Fruit fly (Drosophila melanogaster): ENCODE data around the gene CG7215.

Gene CG7215

dm6 chr3R:18196991-18197801 lies 30.1 kb upstream of the CG7215 start (continued):
- TF ChIP-seq Sry-β (GFP tag; optimal IDR thresholded peaks at IDR 0.05), result no peak
- TF ChIP-seq disco-r (GFP tag; optimal IDR thresholded peaks at IDR 0.05), result no peak
- no peak for TF ChIP-seq ham (GFP tag; IDR thresholded peaks at IDR 0.05)
- no peak for TF ChIP-seq CG2889 (GFP tag; IDR thresholded peaks at IDR 0.05)
- peak; percentile 13 for TF ChIP-seq CG2875 (GFP tag; optimal IDR thresholded peaks at IDR 0.05)
- peak; percentile 58 for TF ChIP-seq PHDP (tag; optimal IDR thresholded peaks at IDR 0.05)
- TF ChIP-seq croc (GFP tag; conservative IDR thresholded peaks at IDR 0.05), result no peak
- no peak for TF ChIP-seq CG42726 (GFP tag; IDR thresholded peaks at IDR 0.05; ENCODE audit: partially characterized antibody)
- TF ChIP-seq CG15601 (tag; optimal IDR thresholded peaks at IDR 0.05), result peak; percentile 55
- TF ChIP-seq CG12071 (GFP tag; optimal IDR thresholded peaks at IDR 0.05), result no peak
- TF ChIP-seq CG10462 (GFP tag; optimal IDR thresholded peaks at IDR 0.05), result peak; percentile 4
- peak; percentile 77 for TF ChIP-seq CG30403 (GFP tag; optimal IDR thresholded peaks at IDR 0.05)
- TF ChIP-seq CG4820 (GFP tag; optimal IDR thresholded peaks at IDR 0.05), result no peak
- no peak for TF ChIP-seq B-H1 (GFP tag; IDR thresholded peaks at IDR 0.05)
- TF ChIP-seq ac (GFP tag; optimal IDR thresholded peaks at IDR 0.05), result no peak
- TF ChIP-seq CG18764 (GFP tag; optimal IDR thresholded peaks at IDR 0.05), result no peak
- no peak for TF ChIP-seq wdn (GFP tag; IDR thresholded peaks at IDR 0.05)
- peak; percentile 76 for TF ChIP-seq grau (tag; optimal IDR thresholded peaks at IDR 0.05)
- peak; percentile 52 for TF ChIP-seq tin (GFP tag; optimal IDR thresholded peaks at IDR 0.05)
- TF ChIP-seq dan (GFP tag; IDR thresholded peaks at IDR 0.05), result no peak
- no peak for TF ChIP-seq CG4404 (GFP tag; IDR thresholded peaks at IDR 0.05)
- no peak for TF ChIP-seq rib (GFP tag; IDR thresholded peaks at IDR 0.05)
- no peak for TF ChIP-seq CG9932 (GFP tag; IDR thresholded peaks at IDR 0.05)
- peak in 1 of 2 experiments; percentile 36 for TF ChIP-seq chif (GFP tag; optimal IDR thresholded peaks at IDR 0.05)
- TF ChIP-seq CG18599 (GFP tag; optimal IDR thresholded peaks at IDR 0.05), result peak; percentile 71
- peak; percentile 5 for TF ChIP-seq CG8281 (tag; optimal IDR thresholded peaks at IDR 0.05)
- peak; percentile 52 for TF ChIP-seq D19A (tag; optimal IDR thresholded peaks at IDR 0.05)
- TF ChIP-seq H15 (GFP tag; IDR thresholded peaks at IDR 0.05), result no peak
- no peak for TF ChIP-seq CG6689 (GFP tag; IDR thresholded peaks at IDR 0.05)
- no peak for TF ChIP-seq stwl (tag; optimal IDR thresholded peaks at IDR 0.05)
- no peak for TF ChIP-seq gcm (GFP tag; optimal IDR thresholded peaks at IDR 0.05)
- TF ChIP-seq CG31365 (tag; optimal IDR thresholded peaks at IDR 0.05), result no peak
- TF ChIP-seq CG6683 (GFP tag; optimal IDR thresholded peaks at IDR 0.05), result no peak
- no peak for TF ChIP-seq eve (GFP tag; optimal IDR thresholded peaks at IDR 0.05)
- peak; percentile 48 for TF ChIP-seq lab (GFP tag; optimal IDR thresholded peaks at IDR 0.05)
- peak; percentile 76 for TF ChIP-seq nmo (GFP tag; optimal IDR thresholded peaks at IDR 0.05)
- TF ChIP-seq fd64A (GFP tag; optimal IDR thresholded peaks at IDR 0.05), result no peak
- no peak for TF ChIP-seq CG2129 (GFP tag; IDR thresholded peaks at IDR 0.05; ENCODE audit: partially characterized antibody)
- TF ChIP-seq fru (optimal IDR thresholded peaks at IDR 0.05), result no peak
- no peak for TF ChIP-seq btn (GFP tag; optimal IDR thresholded peaks at IDR 0.05)
- TF ChIP-seq cas (GFP tag; IDR thresholded peaks at IDR 0.05), result no peak
- TF ChIP-seq onecut (GFP tag; IDR thresholded peaks at IDR 0.05), result peak; percentile 42
- no peak for TF ChIP-seq Kr (GFP tag; optimal IDR thresholded peaks at IDR 0.05)
- TF ChIP-seq CG10321 (GFP tag; IDR thresholded peaks at IDR 0.05), result no peak
- no peak for TF ChIP-seq D (optimal IDR thresholded peaks at IDR 0.05)
- peak; percentile 26 for TF ChIP-seq D (GFP tag; optimal IDR thresholded peaks at IDR 0.05)
- no peak for TF ChIP-seq Atf6 (GFP tag; IDR thresholded peaks at IDR 0.05)
- TF ChIP-seq CG1529 (GFP tag; optimal IDR thresholded peaks at IDR 0.05), result peak; percentile 38
- peak; percentile 79 for TF ChIP-seq tio (GFP tag; optimal IDR thresholded peaks at IDR 0.05)
- TF ChIP-seq Ets65A (GFP tag), result no peak
- no peak for TF ChIP-seq CG4282 (GFP tag; optimal IDR thresholded peaks at IDR 0.05)
